Fruit fly (Drosophila melanogaster): ENCODE measurements around the gene tgy.

DNA sequence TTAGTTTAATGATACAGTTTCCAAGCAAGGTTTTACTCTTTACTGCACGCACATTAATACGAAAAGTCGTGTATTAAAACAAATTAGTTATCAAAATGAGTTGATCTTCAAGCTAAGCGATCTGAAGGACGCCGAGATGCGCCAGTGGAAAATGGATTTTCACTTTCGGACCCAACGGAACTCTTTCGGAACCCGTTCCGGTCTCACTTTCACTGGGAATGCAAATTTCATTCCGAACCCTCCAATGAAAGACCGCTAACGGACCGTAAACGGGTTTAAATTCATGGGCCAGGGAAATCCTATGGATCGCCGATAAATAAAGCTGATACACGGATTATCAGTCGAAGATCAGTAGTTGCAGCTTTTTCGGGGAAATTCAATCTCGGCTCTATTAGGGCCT is 36.3 kb upstream of the tgy start:
- TF ChIP-seq CG8119 (GFP tag; IDR thresholded peaks at IDR 0.05) (no peak), CG11902 (GFP tag; optimal IDR thresholded peaks at IDR 0.05) (no peak), Gug (GFP tag; IDR thresholded peaks at IDR 0.05) (no peak), CG7368 (GFP tag; optimal IDR thresholded peaks at IDR 0.05) (no peak), CG6276 (GFP tag; optimal IDR thresholded peaks at IDR 0.05) (no peak)
